Worm (Caenorhabditis elegans) whole organism, early embryonic: ENCODE data around the gene msp-63.

Experiments
- B0310.2 ChIP-seq: sonication (generic microtip); optimal IDR thresholded peaks from 2 replicates; lab custom pipeline; 2016; ENCODE audit warnings: mild to moderate bottlenecking, missing genetic modification characterization, missing compliant biosample characterization
- F13C5.2 ChIP-seq: sonication (generic microtip); optimal IDR thresholded peaks from 2 replicates; lab custom pipeline; 2017; ENCODE audit warnings: mild to moderate bottlenecking, missing genetic modification characterization, inconsistent platforms, missing compliant biosample characterization
- aly-1 ChIP-seq: sonication (generic microtip); optimal IDR thresholded peaks from 2 replicates; lab custom pipeline; 2016; ENCODE audit warnings: missing genetic modification characterization, missing compliant biosample characterization
- ama-1 ChIP-seq: fragments of 150-350 bp; optimal IDR thresholded peaks from 2 replicates; lab custom pipeline; 2014
- ceh-13 ChIP-seq: fragments of 200-800 bp; sonication (Bioruptor generic); optimal IDR thresholded peaks from 2 replicates; lab custom pipeline; 2018; ENCODE audit warnings: mild to moderate bottlenecking, missing genetic modification characterization, missing compliant biosample characterization
- ceh-36 ChIP-seq: sonication (generic microtip); optimal IDR thresholded peaks from 2 replicates; lab custom pipeline; 2016; ENCODE audit warnings: missing genetic modification characterization, inconsistent platforms, missing compliant biosample characterization
- ets-7 ChIP-seq: sonication (generic microtip); optimal IDR thresholded peaks from 2 replicates; lab custom pipeline; 2016; ENCODE audit warnings: missing genotype, missing genetic modification characterization, missing compliant biosample characterization
- flt-1 ChIP-seq: fragments of 200-800 bp; sonication (Bioruptor generic); IDR thresholded peaks from 2 replicates; pipeline ENCODE4 v1.3.6; 2022; ENCODE audit warnings: missing genetic modification characterization, missing compliant biosample characterization
- hmbx-1 ChIP-seq: sonication (generic microtip); optimal IDR thresholded peaks from 2 replicates; lab custom pipeline; 2016; ENCODE audit warnings: mild to moderate bottlenecking, missing genetic modification characterization, missing compliant biosample characterization
- hmg-4 ChIP-seq: fragments of 200-800 bp; sonication (Bioruptor generic); optimal IDR thresholded peaks from 2 replicates; lab custom pipeline; 2018; ENCODE audit warnings: mild to moderate bottlenecking, missing genetic modification characterization, missing compliant biosample characterization
- hnd-1 ChIP-seq: sonication (generic microtip); optimal IDR thresholded peaks from 2 replicates; lab custom pipeline; 2016; ENCODE audit warnings: missing genetic modification characterization, missing compliant biosample characterization
- pes-1 ChIP-seq: fragments of 200-800 bp; sonication (Bioruptor generic); IDR thresholded peaks from 2 replicates; pipeline ENCODE4 v1.3.6; 2022; ENCODE audit warnings: missing genetic modification reagents, missing genetic modification characterization, missing compliant biosample characterization
- scrt-1 ChIP-seq: fragments of 200-800 bp; sonication (Bioruptor generic); IDR thresholded peaks from 2 replicates; pipeline ENCODE4 v1.3.6; 2022; ENCODE audit warnings: missing genetic modification characterization, missing compliant biosample characterization
- sea-1 ChIP-seq: fragments of 200-800 bp; sonication (Bioruptor generic); conservative IDR thresholded peaks from 2 replicates; pipeline ENCODE4 v1.3.6; 2022; ENCODE audit warnings: missing genetic modification characterization, missing compliant biosample characterization
- tbx-11 ChIP-seq: fragments of 200-800 bp; sonication (Bioruptor generic); IDR thresholded peaks from 2 replicates; pipeline ENCODE4 v1.3.6; 2022; ENCODE audit warnings: missing genetic modification characterization, missing compliant biosample characterization
- tbx-37 ChIP-seq: fragments of 200-800 bp; sonication (Bioruptor generic); conservative IDR thresholded peaks from 2 replicates; pipeline ENCODE4 v1.3.6; 2022; ENCODE audit warnings: missing genetic modification reagents, missing genetic modification characterization, missing compliant biosample characterization
- tra-4 ChIP-seq: sonication (generic microtip); optimal IDR thresholded peaks from 2 replicates; lab custom pipeline; 2017; ENCODE audit warnings: missing genetic modification characterization, missing compliant biosample characterization

msp-63 gene

ce11 chrII:5838453-5838852 is 41.2 kb upstream of the msp-63 start, which contains the start of gene ZK1248.15:
Gene ZK1248.15, minus strand, starts transcription at chrII:5838553.
- no peak for TF ChIP-seq hnd-1 (tag; lab: Kevin White, UChicago)
- TF ChIP-seq scrt-1 (GFP tag; lab: Robert Waterston, UW) = no peak
- no peak for TF ChIP-seq ceh-36 (tag; lab: Kevin White, UChicago)
- TF ChIP-seq B0310.2 (tag; lab: Kevin White, UChicago) = no peak
- TF ChIP-seq ets-7 = no peak
- no peak for TF ChIP-seq tra-4 (tag; lab: Kevin White, UChicago)
- no peak for TF ChIP-seq flt-1 (GFP tag; lab: Robert Waterston, UW)
- no peak for TF ChIP-seq tbx-37 (GFP tag; lab: Robert Waterston, UW)
- no peak for TF ChIP-seq aly-1 (tag; lab: Kevin White, UChicago)
- no peak for TF ChIP-seq F13C5.2 (tag; lab: Kevin White, UChicago)
- TF ChIP-seq hmg-4 (GFP tag; lab: Kevin White, UChicago) = no peak
- no peak for TF ChIP-seq hmbx-1
- TF ChIP-seq tbx-11 (GFP tag; lab: Robert Waterston, UW) = no peak
- no peak for TF ChIP-seq pes-1 (GFP tag; lab: Robert Waterston, UW)
- no peak for TF ChIP-seq ama-1 (lab: Kevin White, UChicago)
- TF ChIP-seq ceh-13 (GFP tag; lab: Kevin White, UChicago) = no peak
- no peak for TF ChIP-seq sea-1 (GFP tag; lab: Robert Waterston, UW)

ce11 chrII:5836153-5836719 is 39.0 kb upstream of the msp-63 start, which contains the start of gene fzo-1:
Gene fzo-1, minus strand, starts transcription at chrII:5836203.
- TF ChIP-seq hmg-4 (GFP tag; lab: Kevin White, UChicago) (no peak), hnd-1 (tag; lab: Kevin White, UChicago) (peak; percentile 40), ets-7 (peak; percentile 48), B0310.2 (tag; lab: Kevin White, UChicago) (peak; percentile 21), tra-4 (tag; lab: Kevin White, UChicago) (peak; percentile 14), tbx-37 (GFP tag; lab: Robert Waterston, UW) (0 out of 2 replicates have a peak, but pooled peaks have one; percentile 26), F13C5.2 (tag; lab: Kevin White, UChicago) (peak; percentile 26), tbx-11 (GFP tag; lab: Robert Waterston, UW) (no peak), ceh-13 (GFP tag; lab: Kevin White, UChicago) (peak; percentile 36), ceh-36 (tag; lab: Kevin White, UChicago) (no peak)

ce11 chrII:5835146-5835545 is 37.9 kb upstream of the msp-63 start:
- TF ChIP-seq ceh-13 (GFP tag; lab: Kevin White, UChicago) = no peak
- TF ChIP-seq ets-7 = no peak
- TF ChIP-seq ceh-36 (tag; lab: Kevin White, UChicago) = no peak
- TF ChIP-seq tbx-37 (GFP tag; lab: Robert Waterston, UW) = no peak
- no peak for TF ChIP-seq hmg-4 (GFP tag; lab: Kevin White, UChicago)
- TF ChIP-seq pes-1 (GFP tag; lab: Robert Waterston, UW) = no peak
- no peak for TF ChIP-seq hmbx-1
- TF ChIP-seq hnd-1 (tag; lab: Kevin White, UChicago) = no peak
- TF ChIP-seq tra-4 (tag; lab: Kevin White, UChicago) = no peak
- TF ChIP-seq B0310.2 (tag; lab: Kevin White, UChicago) = no peak
- TF ChIP-seq scrt-1 (GFP tag; lab: Robert Waterston, UW) = no peak

ce11 chrII:5833136-5833535 is 35.9 kb upstream of the msp-63 start, which contains the start of gene gtap-1:
Gene gtap-1, minus strand, starts transcription at chrII:5833236.
- TF ChIP-seq flt-1 (GFP tag; lab: Robert Waterston, UW) (no peak), tra-4 (tag; lab: Kevin White, UChicago) (no peak), ets-7 (no peak), ceh-13 (GFP tag; lab: Kevin White, UChicago) (no peak), hmg-4 (GFP tag; lab: Kevin White, UChicago) (no peak), tbx-11 (GFP tag; lab: Robert Waterston, UW) (no peak), ama-1 (lab: Kevin White, UChicago) (no peak), ceh-36 (tag; lab: Kevin White, UChicago) (no peak), hnd-1 (tag; lab: Kevin White, UChicago) (no peak), aly-1 (tag; lab: Kevin White, UChicago) (no peak), sea-1 (GFP tag; lab: Robert Waterston, UW) (no peak), tbx-37 (GFP tag; lab: Robert Waterston, UW) (no peak), B0310.2 (tag; lab: Kevin White, UChicago) (no peak), hmbx-1 (no peak), F13C5.2 (tag; lab: Kevin White, UChicago) (no peak), scrt-1 (GFP tag; lab: Robert Waterston, UW) (no peak), pes-1 (GFP tag; lab: Robert Waterston, UW) (no peak)

- TF ChIP-seq ceh-36 (tag; lab: Kevin White, UChicago) (no peak), scrt-1 (GFP tag; lab: Robert Waterston, UW) (no peak), hmg-4 (GFP tag; lab: Kevin White, UChicago) (no peak), ama-1 (lab: Kevin White, UChicago) (no peak), tra-4 (tag; lab: Kevin White, UChicago) (no peak), hnd-1 (tag; lab: Kevin White, UChicago) (no peak), tbx-37 (GFP tag; lab: Robert Waterston, UW) (no peak), pes-1 (GFP tag; lab: Robert Waterston, UW) (no peak), ceh-13 (GFP tag; lab: Kevin White, UChicago) (no peak), B0310.2 (tag; lab: Kevin White, UChicago) (no peak), aly-1 (tag; lab: Kevin White, UChicago) (no peak), flt-1 (GFP tag; lab: Robert Waterston, UW) (no peak), sea-1 (GFP tag; lab: Robert Waterston, UW) (no peak), F13C5.2 (tag; lab: Kevin White, UChicago) (no peak), hmbx-1 (no peak)
Measured at ce11 chrII:5831373-5831772, 34.1 kb upstream of the msp-63 start.

ce11 chrII:5829940-5830424 is 32.7 kb upstream of the msp-63 start, which contains the start of gene col-74:
Gene col-74, plus strand, starts transcription at chrII:5830374.
- TF ChIP-seq ets-7 = no peak
- no peak for TF ChIP-seq hmg-4 (GFP tag; lab: Kevin White, UChicago)
- no peak for TF ChIP-seq tbx-37 (GFP tag; lab: Robert Waterston, UW)
- TF ChIP-seq F13C5.2 (tag; lab: Kevin White, UChicago) = no peak
- TF ChIP-seq B0310.2 (tag; lab: Kevin White, UChicago) = no peak
- TF ChIP-seq aly-1 (tag; lab: Kevin White, UChicago) = no peak
- TF ChIP-seq tbx-11 (GFP tag; lab: Robert Waterston, UW) = no peak
- TF ChIP-seq ama-1 (lab: Kevin White, UChicago) = no peak
- TF ChIP-seq flt-1 (GFP tag; lab: Robert Waterston, UW) = no peak
- no peak for TF ChIP-seq hnd-1 (tag; lab: Kevin White, UChicago)
- no peak for TF ChIP-seq ceh-36 (tag; lab: Kevin White, UChicago)
- TF ChIP-seq scrt-1 (GFP tag; lab: Robert Waterston, UW) = no peak
- TF ChIP-seq sea-1 (GFP tag; lab: Robert Waterston, UW) = no peak
- TF ChIP-seq pes-1 (GFP tag; lab: Robert Waterston, UW) = no peak
- TF ChIP-seq tra-4 (tag; lab: Kevin White, UChicago) = no peak
- no peak for TF ChIP-seq hmbx-1
- TF ChIP-seq ceh-13 (GFP tag; lab: Kevin White, UChicago) = no peak
